Worm (Caenorhabditis elegans) whole organism, L1 larva: Measurements from ENCODE around the gene clpr-2.
A peak's percentile ranks its signal among the peaks of the same experiment; 100 is the strongest.

Source experiments
- C04F5.9 ChIP-seq: sonication (generic microtip); optimal IDR thresholded peaks from 2 replicates; lab custom pipeline; 2016; ENCODE audit warnings: missing genetic modification characterization, missing compliant biosample characterization
- C16A3.4 ChIP-seq: fragments of 150-350 bp; optimal IDR thresholded peaks from 2 replicates; lab custom pipeline; 2014; ENCODE audit warnings: missing biosample characterization, missing genetic modification characterization
- C34B4.2 ChIP-seq: sonication (generic microtip); optimal IDR thresholded peaks from 2 replicates; lab custom pipeline; 2017; ENCODE audit warnings: mild to moderate bottlenecking, missing genetic modification characterization, missing compliant biosample characterization
- ceh-63 ChIP-seq: fragments of 200-800 bp; sonication (Bioruptor generic); optimal IDR thresholded peaks from 2 replicates; lab custom pipeline; 2018; ENCODE audit warnings: mild to moderate bottlenecking, missing genetic modification characterization, missing compliant biosample characterization
- ceh-8 ChIP-seq: fragments of 200-800 bp; sonication (Bioruptor generic); optimal IDR thresholded peaks from 2 replicates; lab custom pipeline; 2018; ENCODE audit warnings: mild to moderate bottlenecking, missing genetic modification characterization, moderate library complexity, missing compliant biosample characterization
- ceh-82 ChIP-seq, 3 experiments: fragments of 150-350 bp in 1 of 3; sonication (generic microtip) in 2 of 3; optimal IDR thresholded peaks; 2 replicates each; lab custom pipeline; 2014 to 2017; ENCODE audit warnings: missing biosample characterization in 3 of 3, missing genetic modification characterization in 3 of 3
- dpl-1 ChIP-seq, 3 experiments: fragments of 150-350 bp in 2 of 3; sonication (generic microtip) in 1 of 3; optimal IDR thresholded peaks; 2 replicates each; lab custom pipeline; 2014 to 2017; ENCODE audit warnings: missing biosample characterization in 3 of 3, missing genetic modification characterization in 3 of 3, missing genetic modification reagents in 3 of 3
- efl-1 ChIP-seq, 4 experiments: fragments of 150-350 bp; optimal IDR thresholded peaks in 3 of 4; peaks in 1 of 4; 1 replicate in 1 of 4; 2 replicates in 3 of 4; lab custom pipeline; 2014; ENCODE audit warnings: missing biosample characterization in 2 of 4, missing genetic modification characterization in 2 of 4, missing genetic modification reagents in 2 of 4
- elt-3 ChIP-seq, 6 experiments: fragments of 150-350 bp in 1 of 6; sonication (generic microtip); optimal IDR thresholded peaks; 2 replicates each; lab custom pipeline; 2017 to 2018; ENCODE audit warnings: missing biosample characterization in 6 of 6, missing genetic modification characterization in 6 of 6, inconsistent platforms in 1 of 6
- fkh-10 ChIP-seq: sonication (generic microtip); optimal IDR thresholded peaks from 2 replicates; lab custom pipeline; 2017; ENCODE audit warnings: missing biosample characterization, missing genetic modification reagents, missing genetic modification characterization
- fkh-4 ChIP-seq: sonication (generic microtip); optimal IDR thresholded peaks from 2 replicates; lab custom pipeline; 2016; ENCODE audit warnings: missing compliant biosample characterization, missing genetic modification characterization, borderline replicate concordance
- fkh-8 ChIP-seq: sonication (generic microtip); optimal IDR thresholded peaks from 2 replicates; lab custom pipeline; 2016; ENCODE audit warnings: mild to moderate bottlenecking, missing genetic modification characterization, missing compliant biosample characterization
- fos-1 ChIP-seq: fragments of 150-350 bp; optimal IDR thresholded peaks from 2 replicates; lab custom pipeline; 2014; ENCODE audit warnings: missing biosample characterization, missing genetic modification characterization
- grh-1 ChIP-seq: fragments of 200-800 bp; sonication (Bioruptor generic); IDR thresholded peaks from 2 replicates; pipeline ENCODE4 v1.3.6; 2022; ENCODE audit warnings: missing genetic modification reagents, missing genetic modification characterization, missing compliant biosample characterization
- hlh-17 ChIP-seq: fragments of 200-800 bp; sonication (Bioruptor generic); optimal IDR thresholded peaks from 2 replicates; lab custom pipeline; 2018; ENCODE audit warnings: missing genetic modification characterization, mild to moderate bottlenecking, missing compliant biosample characterization, moderate library complexity, borderline replicate concordance
- hlh-4 ChIP-seq: sonication (generic microtip); optimal IDR thresholded peaks from 2 replicates; lab custom pipeline; 2016; ENCODE audit warnings: mild to moderate bottlenecking, missing genetic modification characterization, missing compliant biosample characterization
- irx-1 ChIP-seq: sonication (generic microtip); optimal IDR thresholded peaks from 2 replicates; lab custom pipeline; 2016; ENCODE audit warnings: missing genetic modification characterization, missing compliant biosample characterization
- isw-1 ChIP-seq: fragments of 200-800 bp; sonication (Bioruptor generic); IDR thresholded peaks from 2 replicates; pipeline ENCODE4 v1.3.6; 2022; ENCODE audit warnings: missing genetic modification characterization, missing compliant biosample characterization
- lin-13 ChIP-seq: fragments of 150-350 bp; optimal IDR thresholded peaks from 2 replicates; lab custom pipeline; 2014; ENCODE audit warnings: missing biosample characterization, missing genetic modification reagents, missing genetic modification characterization
- lin-14 ChIP-seq: fragments of 200-800 bp; sonication (Bioruptor generic); optimal IDR thresholded peaks from 2 replicates; lab custom pipeline; 2018; ENCODE audit warnings: mild to moderate bottlenecking, missing genetic modification characterization, moderate library complexity, missing compliant biosample characterization
- lin-35 ChIP-seq, 2 experiments: fragments of 150-350 bp; optimal IDR thresholded peaks; 2 replicates each; lab custom pipeline; 2014; ENCODE audit warnings: missing biosample characterization in 2 of 2, missing genetic modification characterization in 2 of 2, missing genetic modification reagents in 2 of 2
- lin-39 ChIP-seq: fragments of 150-350 bp; optimal IDR thresholded peaks from 2 replicates; lab custom pipeline; 2014; ENCODE audit warnings: missing biosample characterization, missing genetic modification reagents, missing genetic modification characterization
- lsy-2 ChIP-seq, 2 experiments: fragments of 150-350 bp; optimal IDR thresholded peaks; 2 replicates each; lab custom pipeline; 2014; ENCODE audit warnings: missing biosample characterization in 2 of 2, missing genetic modification characterization in 2 of 2
- mab-9 ChIP-seq: fragments of 200-800 bp; sonication (Bioruptor generic); IDR thresholded peaks from 2 replicates; pipeline ENCODE4 v1.3.6; 2022; ENCODE audit warnings: missing genetic modification reagents, missing genetic modification characterization, missing compliant biosample characterization
- mdl-1 ChIP-seq, 2 experiments: fragments of 150-350 bp; optimal IDR thresholded peaks; 2 replicates each; lab custom pipeline; 2014 to 2017; ENCODE audit warnings: missing biosample characterization in 2 of 2, missing genetic modification characterization in 2 of 2, inconsistent platforms in 1 of 2
- mef-2 ChIP-seq: fragments of 150-350 bp; optimal IDR thresholded peaks from 2 replicates; lab custom pipeline; 2014; ENCODE audit warnings: missing biosample characterization, missing genetic modification characterization
- nhr-11 ChIP-seq: fragments of 150-350 bp; optimal IDR thresholded peaks from 2 replicates; lab custom pipeline; 2014; ENCODE audit warnings: missing biosample characterization, missing genetic modification characterization
- nhr-237 ChIP-seq: fragments of 150-350 bp; optimal IDR thresholded peaks from 2 replicates; lab custom pipeline; 2014; ENCODE audit warnings: missing biosample characterization, missing genetic modification characterization
- nhr-76 ChIP-seq: sonication (generic microtip); optimal IDR thresholded peaks from 2 replicates; lab custom pipeline; 2017; ENCODE audit warnings: missing biosample characterization, missing genetic modification characterization
- nhr-77 ChIP-seq: fragments of 150-350 bp; optimal IDR thresholded peaks from 2 replicates; lab custom pipeline; 2014; ENCODE audit warnings: missing biosample characterization, missing genetic modification characterization
- nhr-85 ChIP-seq: sonication (generic microtip); peaks from one replicate; lab custom pipeline; 2016; ENCODE audit warnings: missing genetic modification characterization, inconsistent platforms, missing compliant biosample characterization
- nhr-90 ChIP-seq: sonication (generic microtip); optimal IDR thresholded peaks from 2 replicates; lab custom pipeline; 2016; ENCODE audit warnings: mild to moderate bottlenecking, missing genetic modification characterization, missing compliant biosample characterization; ENCODE audit not compliant: poor library complexity
- pag-3 ChIP-seq: sonication (generic microtip); optimal IDR thresholded peaks from 2 replicates; lab custom pipeline; 2017; ENCODE audit warnings: missing genetic modification characterization, mild to moderate bottlenecking, missing compliant biosample characterization, antibody characterized with exemption, borderline replicate concordance; ENCODE audit not compliant: insufficient read depth
- rnt-1 ChIP-seq: sonication (generic microtip); optimal IDR thresholded peaks from 2 replicates; lab custom pipeline; 2016; ENCODE audit warnings: mild to moderate bottlenecking, missing genetic modification characterization, moderate library complexity, missing compliant biosample characterization
- skn-1 ChIP-seq: fragments of 150-350 bp; optimal IDR thresholded peaks from 2 replicates; lab custom pipeline; 2014; ENCODE audit warnings: missing biosample characterization, missing genetic modification characterization
- sptf-1 ChIP-seq: fragments of 150-350 bp; optimal IDR thresholded peaks from 2 replicates; lab custom pipeline; 2014; ENCODE audit warnings: missing biosample characterization, missing genetic modification characterization
- unc-130 ChIP-seq: fragments of 150-350 bp; optimal IDR thresholded peaks from 2 replicates; lab custom pipeline; 2017; ENCODE audit warnings: missing biosample characterization, missing genetic modification characterization, inconsistent platforms
- unc-30 ChIP-seq: sonication (generic microtip); optimal IDR thresholded peaks from 2 replicates; lab custom pipeline; 2017; ENCODE audit warnings: missing biosample characterization, missing genetic modification characterization
- unc-62 ChIP-seq: fragments of 150-350 bp; optimal IDR thresholded peaks from 2 replicates; lab custom pipeline; 2014; ENCODE audit warnings: missing biosample characterization, missing genetic modification reagents, missing genetic modification characterization
- unc-86 ChIP-seq: sonication (generic microtip); optimal IDR thresholded peaks from 2 replicates; lab custom pipeline; 2016; ENCODE audit warnings: missing genetic modification characterization, missing compliant biosample characterization
- unc-98 ChIP-seq: fragments of 200-800 bp; sonication (Bioruptor generic); IDR thresholded peaks from 2 replicates; pipeline ENCODE4 v1.3.6; 2022; ENCODE audit warnings: missing genetic modification characterization, missing compliant biosample characterization
- zip-4 ChIP-seq: fragments of 200-800 bp; sonication (Bioruptor generic); optimal IDR thresholded peaks from 2 replicates; lab custom pipeline; 2018; ENCODE audit warnings: mild to moderate bottlenecking, missing genetic modification characterization, moderate library complexity, missing compliant biosample characterization
- ztf-11 ChIP-seq, 2 experiments: sonication (generic microtip); optimal IDR thresholded peaks; 2 replicates each; lab custom pipeline; 2016 to 2017; ENCODE audit warnings: missing genetic modification characterization in 2 of 2, missing biosample characterization in 1 of 2, missing compliant biosample characterization in 1 of 2

The clpr-2 gene

ce11 chrII:1301554-1301953 is 42.8 kb downstream of the clpr-2 start, which contains the start of gene glb-31:
Gene glb-31, minus strand, starts transcription at chrII:1301654.
- TF ChIP-seq skn-1 (tag; lab: Kevin White, UChicago) (no peak), rnt-1 (tag; lab: Kevin White, UChicago) (no peak), unc-130 (tag; lab: Kevin White, UChicago) (no peak), unc-62 (GFP tag; lab: Kevin White, UChicago) (no peak), irx-1 (no peak), C16A3.4 (tag; lab: Kevin White, UChicago) (no peak), unc-86 (tag; lab: Kevin White, UChicago) (no peak), mef-2 (no peak), fkh-10 (GFP tag; lab: Kevin White, UChicago) (no peak)
- TF ChIP-seq, all 84 proteins: peak for 0

DNA sequence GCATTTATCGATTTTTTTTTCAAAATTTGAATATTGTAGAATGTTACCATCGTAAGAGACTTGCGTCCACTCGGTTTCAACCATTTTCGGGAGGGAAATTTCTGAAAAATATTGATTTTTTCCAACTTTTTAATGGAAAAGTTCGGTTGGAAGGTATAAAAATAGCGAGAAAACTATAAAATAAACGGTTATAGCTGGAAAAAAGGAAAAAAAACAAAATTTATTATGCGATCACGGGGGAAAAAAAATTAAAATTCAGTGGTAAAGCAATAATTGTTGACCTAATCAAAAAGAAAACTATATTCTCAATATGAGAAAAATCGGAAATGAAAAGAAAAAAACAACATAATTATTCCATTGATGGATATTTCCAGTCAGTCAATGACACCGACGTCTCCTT is 47.3 kb downstream of the clpr-2 start, which contains the start of gene emc-2:
emc-2 (minus strand) TSS at position 101 of the 400 bp plus-strand sequence.
- no peak for TF ChIP-seq efl-1 (optimal IDR thresholded peaks at IDR 0.05; lab: Kevin White, UChicago)
- TF ChIP-seq efl-1 (GFP tag; optimal IDR thresholded peaks at IDR 0.05 in 1 of 2; lab: Kevin White, UChicago) = peak in 1 of 2 experiments; percentile 57
- TF ChIP-seq hlh-17 (GFP tag; lab: Kevin White, UChicago) = no peak
- TF ChIP-seq mdl-1 (tag; optimal IDR thresholded peaks at IDR 0.05; lab: Kevin White, UChicago) = no peak
- TF ChIP-seq hlh-4 (tag; lab: Kevin White, UChicago) = no peak
- TF ChIP-seq, all 84 proteins: peak for 1

ce11 chrII:1306550-1306949 is 47.8 kb downstream of the clpr-2 start:
- TF ChIP-seq fos-1 (tag; lab: Kevin White, UChicago) (no peak), nhr-90 (tag; lab: Kevin White, UChicago) (no peak), lin-13 (GFP tag; lab: Kevin White, UChicago) (no peak), lin-39 (no peak), rnt-1 (tag; lab: Kevin White, UChicago) (no peak), fkh-10 (GFP tag; lab: Kevin White, UChicago) (no peak), grh-1 (no peak), unc-98 (GFP tag; lab: Robert Waterston, UW) (no peak), dpl-1 (GFP tag; optimal IDR thresholded peaks at IDR 0.05; lab: Kevin White, UChicago) (no peak), unc-30 (tag; lab: Kevin White, UChicago) (no peak)

- TF ChIP-seq irx-1 (no peak), fkh-8 (tag; lab: Kevin White, UChicago) (no peak), grh-1 (no peak), lin-14 (GFP tag; lab: Kevin White, UChicago) (peak; percentile 63), C34B4.2 (no peak), lin-35 (GFP tag; optimal IDR thresholded peaks at IDR 0.05; lab: Kevin White, UChicago) (peak; percentile 28 to 46), nhr-76 (tag; lab: Kevin White, UChicago) (no peak), elt-3 (tag; optimal IDR thresholded peaks at IDR 0.05; lab: Kevin White, UChicago) (peak in 1 of 6 experiments; percentile 8), ceh-82 (tag; optimal IDR thresholded peaks at IDR 0.05; lab: Kevin White, UChicago) (peak in 1 of 3 experiments; percentile 11), fkh-4 (no peak), ztf-11 (tag; optimal IDR thresholded peaks at IDR 0.05; lab: Kevin White, UChicago) (no peak), nhr-11 (tag; lab: Kevin White, UChicago) (no peak), sptf-1 (no peak), mab-9 (no peak), lsy-2 (tag; optimal IDR thresholded peaks at IDR 0.05; lab: Kevin White, UChicago) (peak in 1 of 2 experiments; percentile 24), efl-1 (optimal IDR thresholded peaks at IDR 0.05; lab: Kevin White, UChicago) (peak; percentile 24 to 27), efl-1 (GFP tag; optimal IDR thresholded peaks at IDR 0.05 in 1 of 2; lab: Kevin White, UChicago) (peak in 1 of 2 experiments; percentile 36), skn-1 (tag; lab: Kevin White, UChicago) (peak; percentile 3), C04F5.9 (no peak), nhr-77 (no peak), zip-4 (no peak), ceh-63 (GFP tag; lab: Kevin White, UChicago) (no peak), hlh-17 (GFP tag; lab: Kevin White, UChicago) (no peak), lin-39 (no peak), nhr-85 (tag; lab: Kevin White, UChicago) (no peak), isw-1 (GFP tag; lab: Robert Waterston, UW) (peak; percentile 14; the same call in 1 of the 2 replicates), ceh-8 (GFP tag; lab: Kevin White, UChicago) (no peak), pag-3 (no peak), dpl-1 (GFP tag; optimal IDR thresholded peaks at IDR 0.05; lab: Kevin White, UChicago) (peak in 1 of 3 experiments; percentile 40), nhr-237 (tag; lab: Kevin White, UChicago) (no peak)
Observed at ce11 chrII:1309892-1310516, 51.3 kb downstream of the clpr-2 start, which contains the start of the genes alh-6 and fcho-1. Gene alh-6, minus strand, starts transcription at chrII:1310133. Gene fcho-1, plus strand, starts transcription at chrII:1310515.
